Fruit fly (Drosophila melanogaster) whole organism, embryonic: Measurements from ENCODE around the gene Orct2.

ENCODE experiments used
- Asciz ChIP-seq: fragments of 200-800 bp; sonication (Bioruptor generic); optimal IDR thresholded peaks from 2 replicates; lab custom pipeline; 2017; ENCODE audit warnings: missing biosample characterization, mild to moderate bottlenecking, missing genetic modification characterization, missing genetic modification reagents
- B-H2 ChIP-seq: fragments of 200-800 bp; sonication (Bioruptor generic); optimal IDR thresholded peaks from 2 replicates; lab custom pipeline; 2018; ENCODE audit warnings: missing biosample characterization, mild to moderate bottlenecking, missing genetic modification characterization
- CG10147 ChIP-seq: fragments of 200-800 bp; sonication (Bioruptor generic); optimal IDR thresholded peaks from 2 replicates; lab custom pipeline; 2019; ENCODE audit warnings: missing biosample characterization, mild to moderate bottlenecking, missing genetic modification characterization, moderate library complexity
- CG1024 ChIP-seq: fragments of 200-800 bp; sonication (Bioruptor generic); IDR thresholded peaks from 2 replicates; pipeline ENCODE4 v1.3.6; 2022; ENCODE audit warnings: missing biosample characterization, missing genetic modification characterization
- CG11696 ChIP-seq: fragments of 200-800 bp; sonication (Bioruptor generic); IDR thresholded peaks from 2 replicates; pipeline ENCODE4 v1.3.6; 2022; ENCODE audit warnings: missing biosample characterization, missing genetic modification characterization
- CG14710 ChIP-seq: fragments of 200-800 bp; sonication (Bioruptor generic); optimal IDR thresholded peaks from 3 replicates; lab custom pipeline; 2019; ENCODE audit warnings: missing biosample characterization, mild to moderate bottlenecking, missing genetic modification characterization, moderate library complexity
- CG14965 ChIP-seq: fragments of 200-800 bp; sonication (Bioruptor generic); optimal IDR thresholded peaks from 2 replicates; lab custom pipeline; 2016; ENCODE audit warnings: missing biosample characterization, missing genetic modification characterization, borderline replicate concordance
- CG15011 ChIP-seq: fragments of 200-800 bp; sonication (Bioruptor generic); optimal IDR thresholded peaks from 3 replicates; lab custom pipeline; 2018; ENCODE audit warnings: missing biosample characterization, mild to moderate bottlenecking, missing genetic modification characterization
- CG17385 ChIP-seq: fragments of 200-800 bp; sonication (Bioruptor generic); optimal IDR thresholded peaks from 3 replicates; lab custom pipeline; 2018; ENCODE audit warnings: missing biosample characterization, mild to moderate bottlenecking, missing genetic modification characterization
- CG17829 ChIP-seq: fragments of 200-800 bp; optimal IDR thresholded peaks from 2 replicates; lab custom pipeline; 2019; ENCODE audit warnings: missing biosample characterization, mild to moderate bottlenecking, missing genetic modification characterization, moderate library complexity
- CG2678 ChIP-seq: fragments of 200-800 bp; sonication (Bioruptor generic); optimal IDR thresholded peaks from 3 replicates; lab custom pipeline; 2019; ENCODE audit warnings: missing biosample characterization, mild to moderate bottlenecking, missing genetic modification characterization, moderate library complexity
- CG31388 ChIP-seq: fragments of 200-800 bp; sonication (Bioruptor generic); optimal IDR thresholded peaks from 2 replicates; lab custom pipeline; 2016; ENCODE audit warnings: missing biosample characterization, missing genetic modification characterization
- CG3163 ChIP-seq: fragments of 200-800 bp; sonication (Bioruptor generic); optimal IDR thresholded peaks from 3 replicates; lab custom pipeline; 2016; ENCODE audit warnings: missing biosample characterization, missing genetic modification characterization
- CG32532 ChIP-seq: fragments of 200-800 bp; sonication (Bioruptor generic); IDR thresholded peaks from 2 replicates; pipeline ENCODE4 v1.3.6; 2022; ENCODE audit warnings: missing biosample characterization, missing genetic modification characterization
- CG34376 ChIP-seq: fragments of 200-800 bp; sonication (Bioruptor generic); optimal IDR thresholded peaks from 2 replicates; lab custom pipeline; 2018; ENCODE audit warnings: missing biosample characterization, mild to moderate bottlenecking, missing genetic modification characterization
- CG3838 ChIP-seq: fragments of 200-800 bp; sonication (Bioruptor generic); optimal IDR thresholded peaks from 3 replicates; lab custom pipeline; 2016; ENCODE audit warnings: missing biosample characterization, missing genetic modification characterization
- CG42726 ChIP-seq: fragments of 200-800 bp; sonication (Bioruptor generic); IDR thresholded peaks from 2 replicates; pipeline ENCODE4 v1.3.6; 2022; ENCODE audit warnings: missing biosample characterization, missing genetic modification characterization; ENCODE audit not compliant: partially characterized antibody
- CG4617 ChIP-seq: fragments of 200-800 bp; sonication (Bioruptor generic); optimal IDR thresholded peaks from 3 replicates; lab custom pipeline; 2016; ENCODE audit warnings: missing biosample characterization, missing genetic modification characterization, borderline replicate concordance
- CG4730 ChIP-seq: fragments of 200-800 bp; sonication (Bioruptor generic); IDR thresholded peaks from 2 replicates; pipeline ENCODE4 v1.3.6; 2022; ENCODE audit warnings: missing biosample characterization, missing genetic modification characterization
- CG6854 ChIP-seq: fragments of 200-800 bp; sonication (Bioruptor generic); optimal IDR thresholded peaks from 3 replicates; lab custom pipeline; 2017; ENCODE audit warnings: missing biosample characterization, mild to moderate bottlenecking, missing genetic modification characterization
- CG7357 ChIP-seq: fragments of 200-800 bp; sonication (Bioruptor generic); IDR thresholded peaks from 3 replicates; pipeline ENCODE4 v1.3.6; 2022; ENCODE audit warnings: missing biosample characterization, missing genetic modification characterization
- CG7372 ChIP-seq: fragments of 200-800 bp; sonication (Bioruptor generic); IDR thresholded peaks from 2 replicates; pipeline ENCODE4 v1.3.6; 2022; ENCODE audit warnings: missing biosample characterization, missing genetic modification characterization
- CG7556 ChIP-seq: fragments of 200-800 bp; sonication (Bioruptor generic); optimal IDR thresholded peaks from 2 replicates; lab custom pipeline; 2017; ENCODE audit warnings: missing biosample characterization, mild to moderate bottlenecking, missing genetic modification characterization
- CkIIα-i1 ChIP-seq: fragments of 200-800 bp; sonication (Bioruptor generic); IDR thresholded peaks from 2 replicates; pipeline ENCODE4 v1.3.6; 2022; ENCODE audit warnings: missing biosample characterization, missing genetic modification characterization
- ERR ChIP-seq: fragments of 200-800 bp; sonication (Bioruptor generic); optimal IDR thresholded peaks from 2 replicates; lab custom pipeline; 2016; ENCODE audit warnings: missing biosample characterization, missing genetic modification characterization
- Elba2 ChIP-seq: fragments of 200-800 bp; sonication (Bioruptor generic); optimal IDR thresholded peaks from 3 replicates; lab custom pipeline; 2016; ENCODE audit warnings: missing biosample characterization, missing genetic modification characterization
- Fer2 ChIP-seq: fragments of 200-800 bp; sonication (Bioruptor generic); optimal IDR thresholded peaks from 2 replicates; lab custom pipeline; 2018; ENCODE audit warnings: missing biosample characterization, mild to moderate bottlenecking, missing genetic modification characterization, moderate library complexity
- GATAe ChIP-seq: fragments of 200-800 bp; sonication (Bioruptor generic); conservative IDR thresholded peaks from 2 replicates; pipeline ENCODE4 v1.3.6; 2022; ENCODE audit warnings: missing biosample characterization, missing genetic modification characterization
- Hey ChIP-seq: fragments of 200-800 bp; sonication (Bioruptor generic); optimal IDR thresholded peaks from 3 replicates; lab custom pipeline; 2018; ENCODE audit warnings: missing biosample characterization, mild to moderate bottlenecking, missing genetic modification characterization
- Hmr ChIP-seq: fragments of 200-800 bp; sonication (Bioruptor generic); optimal IDR thresholded peaks from 3 replicates; lab custom pipeline; 2017; ENCODE audit warnings: mild to moderate bottlenecking, missing biosample characterization, missing genetic modification reagents, missing genetic modification characterization
- Hr3 ChIP-seq: fragments of 200-800 bp; sonication (Bioruptor generic); optimal IDR thresholded peaks from 3 replicates; lab custom pipeline; 2016; ENCODE audit warnings: missing biosample characterization, missing genetic modification characterization
- MBD-R2 ChIP-seq: fragments of 200-800 bp; sonication (Bioruptor generic); IDR thresholded peaks from 2 replicates; pipeline ENCODE4 v1.3.6; 2022; ENCODE audit warnings: missing biosample characterization, missing genetic modification characterization
- Scr ChIP-seq: fragments of 200-800 bp; sonication (Bioruptor generic); IDR thresholded peaks from 2 replicates; pipeline ENCODE4 v1.3.6; 2022; ENCODE audit warnings: missing biosample characterization, missing genetic modification characterization; ENCODE audit not compliant: partially characterized antibody
- Stat92E ChIP-seq, 3 experiments: fragments of >200 bp in 2 of 3; fragments of 200-800 bp in 1 of 3; sonication (Bioruptor generic) in 1 of 3; optimal IDR thresholded peaks; 2 replicates each; lab custom pipeline; 2017 to 2019; ENCODE audit warnings: missing biosample characterization in 3 of 3, missing genetic modification characterization in 3 of 3, mild to moderate bottlenecking in 1 of 3, moderate library complexity in 1 of 3
- aop ChIP-seq: fragments of 200-800 bp; sonication (Bioruptor generic); IDR thresholded peaks from 2 replicates; pipeline ENCODE4 v1.3.6; 2022; ENCODE audit warnings: missing biosample characterization, missing genetic modification characterization
- ap ChIP-seq: fragments of 200-800 bp; sonication (Bioruptor generic); IDR thresholded peaks from 2 replicates; pipeline ENCODE4 v1.3.6; 2022; ENCODE audit warnings: missing biosample characterization, missing genetic modification characterization
- chif ChIP-seq, 2 experiments: fragments of 200-800 bp; sonication (Bioruptor generic); optimal IDR thresholded peaks; 3 replicates each; lab custom pipeline; 2016; ENCODE audit warnings: missing biosample characterization in 2 of 2, missing genetic modification characterization in 2 of 2
- dmrt99B ChIP-seq: fragments of 200-800 bp; sonication (Bioruptor generic); optimal IDR thresholded peaks from 2 replicates; lab custom pipeline; 2018; ENCODE audit warnings: missing biosample characterization, mild to moderate bottlenecking, missing genetic modification characterization, moderate library complexity
- ftz-f1 ChIP-seq: fragments of 200-800 bp; sonication (Bioruptor generic); optimal IDR thresholded peaks from 2 replicates; lab custom pipeline; 2016; ENCODE audit warnings: missing biosample characterization, missing genetic modification characterization
- grau ChIP-seq: fragments of 200-800 bp; optimal IDR thresholded peaks from 3 replicates; lab custom pipeline; 2019; ENCODE audit warnings: missing biosample characterization, mild to moderate bottlenecking, missing genetic modification characterization, moderate library complexity
- gsb ChIP-seq: fragments of 200-800 bp; sonication (Bioruptor generic); IDR thresholded peaks from 2 replicates; pipeline ENCODE4 v1.3.6; 2022; ENCODE audit warnings: missing biosample characterization, missing genetic modification characterization
- hbn ChIP-seq: fragments of 200-800 bp; sonication (Bioruptor generic); IDR thresholded peaks from 2 replicates; pipeline ENCODE4 v1.3.6; 2022; ENCODE audit warnings: missing biosample characterization, missing genetic modification characterization; ENCODE audit not compliant: partially characterized antibody
- lov ChIP-seq, 2 experiments: fragments of 200-800 bp in 1 of 2; fragments of >200 bp in 1 of 2; sonication (Bioruptor generic) in 1 of 2; IDR thresholded peaks in 1 of 2; optimal IDR thresholded peaks in 1 of 2; 2 replicates in 1 of 2; 3 replicates in 1 of 2; pipeline versions ENCODE4 v1.3.6 to Lab custom; 2017 to 2022; ENCODE audit warnings: missing biosample characterization in 1 of 2, missing genetic modification characterization in 1 of 2
- p53 ChIP-seq: fragments of 200-800 bp; sonication (Bioruptor generic); optimal IDR thresholded peaks from 2 replicates; lab custom pipeline; 2016; ENCODE audit warnings: missing biosample characterization, missing genetic modification characterization
- pfk ChIP-seq: fragments of 200-800 bp; sonication (Bioruptor generic); optimal IDR thresholded peaks from 2 replicates; lab custom pipeline; 2018; ENCODE audit warnings: missing biosample characterization, mild to moderate bottlenecking, missing genetic modification characterization, moderate library complexity
- pnt ChIP-seq: fragments of 200-800 bp; sonication (Bioruptor generic); optimal IDR thresholded peaks from 3 replicates; lab custom pipeline; 2016; ENCODE audit warnings: missing biosample characterization, missing genetic modification characterization
- pros ChIP-seq: fragments of 200-800 bp; sonication (Bioruptor generic); optimal IDR thresholded peaks from 3 replicates; lab custom pipeline; 2019; ENCODE audit warnings: missing biosample characterization, mild to moderate bottlenecking, missing genetic modification characterization, moderate library complexity
- sob ChIP-seq: fragments of 200-800 bp; sonication (Bioruptor generic); IDR thresholded peaks from 2 replicates; pipeline ENCODE4 v1.3.6; 2022; ENCODE audit warnings: missing biosample characterization, missing genetic modification characterization
- ssp ChIP-seq: fragments of 200-800 bp; sonication (Bioruptor generic); IDR thresholded peaks from 2 replicates; pipeline ENCODE4 v1.3.6; 2022; ENCODE audit warnings: missing biosample characterization, missing genetic modification characterization
- tin ChIP-seq: fragments of 200-800 bp; sonication (Bioruptor generic); optimal IDR thresholded peaks from 3 replicates; lab custom pipeline; 2016; ENCODE audit warnings: missing biosample characterization, missing genetic modification characterization
- wor ChIP-seq: fragments of 200-800 bp; sonication (Bioruptor generic); IDR thresholded peaks from 2 replicates; pipeline ENCODE4 v1.3.6; 2022; ENCODE audit warnings: missing biosample characterization, missing genetic modification characterization
- zfh1 ChIP-seq: fragments of 200-800 bp; sonication (Bioruptor generic); IDR thresholded peaks from 3 replicates; pipeline ENCODE4 v1.3.6; 2022; ENCODE audit warnings: missing biosample characterization, missing genetic modification characterization

Orct2 gene

dm6 chr3R:24319083-24319381, 46.2 kb downstream of the Orct2 start (continued):
- TF ChIP-seq chif (GFP tag; optimal IDR thresholded peaks at IDR 0.05; lab: Kevin White, UChicago) (no peak), Stat92E (GFP tag; optimal IDR thresholded peaks at IDR 0.05; lab: Kevin White, UChicago) (no peak), Hey (tag; lab: Kevin White, UChicago) (no peak), CG32532 (GFP tag; lab: Robert Waterston, UW) (no peak), Elba2 (GFP tag; lab: Kevin White, UChicago) (no peak), Fer2 (tag; lab: Kevin White, UChicago) (no peak), tin (GFP tag; lab: Kevin White, UChicago) (no peak), CkIIα-i1 (no peak), CG7357 (GFP tag; lab: Robert Waterston, UW) (no peak), Hmr (GFP tag; lab: Kevin White, UChicago) (no peak), CG4617 (peak; percentile 52), ERR (GFP tag; lab: Kevin White, UChicago) (no peak), pnt (GFP tag; lab: Kevin White, UChicago) (no peak), CG17385 (GFP tag; lab: Kevin White, UChicago) (peak; percentile 51), grau (tag; lab: Kevin White, UChicago) (no peak), ap (no peak), CG17829 (no peak), aop (no peak), CG3163 (GFP tag; lab: Kevin White, UChicago) (no peak), Scr (GFP tag; lab: Robert Waterston, UW) (no peak), pfk (GFP tag; lab: Kevin White, UChicago) (no peak), lov (optimal IDR thresholded peaks at IDR 0.05; lab: Kevin White, UChicago) (no peak), lov (GFP tag; IDR thresholded peaks at IDR 0.05; lab: Robert Waterston, UW) (no peak), dmrt99B (tag; lab: Kevin White, UChicago) (no peak), CG6854 (GFP tag; lab: Kevin White, UChicago) (no peak), CG15011 (GFP tag; lab: Kevin White, UChicago) (no peak), CG4730 (GFP tag; lab: Robert Waterston, UW) (no peak), p53 (GFP tag; lab: Kevin White, UChicago) (no peak), B-H2 (GFP tag; lab: Kevin White, UChicago) (no peak), CG7556 (GFP tag; lab: Kevin White, UChicago) (no peak), CG31388 (GFP tag; lab: Kevin White, UChicago) (no peak), CG11696 (GFP tag; lab: Robert Waterston, UW) (no peak), ssp (no peak), hbn (GFP tag; lab: Robert Waterston, UW) (0 out of 2 replicates have a peak, but pooled peaks have one; percentile 10), pros (GFP tag; lab: Kevin White, UChicago) (no peak), CG14710 (tag; lab: Kevin White, UChicago) (no peak), CG34376 (no peak), MBD-R2 (GFP tag; lab: Robert Waterston, UW) (peak; percentile 55), wor (no peak), CG42726 (GFP tag; lab: Robert Waterston, UW) (no peak), CG2678 (tag; lab: Kevin White, UChicago) (no peak), CG10147 (GFP tag; lab: Kevin White, UChicago) (no peak), CG7372 (GFP tag; lab: Robert Waterston, UW) (no peak), CG14965 (GFP tag; lab: Kevin White, UChicago) (no peak), GATAe (no peak), ftz-f1 (GFP tag; lab: Kevin White, UChicago) (no peak), zfh1 (GFP tag; lab: Robert Waterston, UW) (no peak), sob (no peak), gsb (GFP tag; lab: Robert Waterston, UW) (no peak), Asciz (GFP tag; lab: Kevin White, UChicago) (no peak), Hr3 (GFP tag; lab: Kevin White, UChicago) (no peak), CG1024 (no peak), CG3838 (GFP tag; lab: Kevin White, UChicago) (no peak)
